Worm (Caenorhabditis elegans): ENCODE measurements around the gene ril-1.

ril-1 gene

DNA sequence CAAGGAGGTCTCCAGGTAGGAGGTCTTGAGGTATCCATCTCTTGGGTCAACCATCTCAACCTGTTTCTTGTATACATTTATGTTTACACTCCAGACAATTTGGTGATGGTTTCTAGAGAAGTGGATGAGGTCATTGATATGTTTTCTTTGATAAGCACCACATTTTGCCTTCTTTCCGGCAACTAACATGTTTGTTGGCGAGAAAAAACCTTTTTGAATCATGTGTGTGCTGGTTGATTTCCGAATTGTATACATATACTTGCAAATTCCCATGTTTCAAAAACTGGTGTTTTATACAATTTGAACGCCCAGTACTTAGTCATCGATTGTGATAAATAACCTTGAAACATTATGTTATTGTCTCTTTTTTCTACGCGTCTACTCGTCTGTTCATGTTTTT, 19.8 kb downstream of the ril-1 start:
- no peak for TF ChIP-seq irx-1 (tag; optimal IDR thresholded peaks at IDR 0.05)
- TF ChIP-seq pag-3 (tag; optimal IDR thresholded peaks at IDR 0.05; ENCODE audit: borderline replicate concordance, insufficient read depth) = no peak
- no peak for TF ChIP-seq tlp-1 (tag; optimal IDR thresholded peaks at IDR 0.05)
- TF ChIP-seq ceh-63 (GFP tag; optimal IDR thresholded peaks at IDR 0.05) = no peak
- no peak for TF ChIP-seq efl-3 (GFP tag; optimal IDR thresholded peaks at IDR 0.05)
- TF ChIP-seq lin-14 (GFP tag; optimal IDR thresholded peaks at IDR 0.05) = peak; percentile 10
- TF ChIP-seq egl-27 (tag; optimal IDR thresholded peaks at IDR 0.05) = no peak
- no peak for TF ChIP-seq lin-15B (tag; optimal IDR thresholded peaks at IDR 0.05)
- TF ChIP-seq elt-2 (tag; optimal IDR thresholded peaks at IDR 0.05) = peak; percentile 19

DNA sequence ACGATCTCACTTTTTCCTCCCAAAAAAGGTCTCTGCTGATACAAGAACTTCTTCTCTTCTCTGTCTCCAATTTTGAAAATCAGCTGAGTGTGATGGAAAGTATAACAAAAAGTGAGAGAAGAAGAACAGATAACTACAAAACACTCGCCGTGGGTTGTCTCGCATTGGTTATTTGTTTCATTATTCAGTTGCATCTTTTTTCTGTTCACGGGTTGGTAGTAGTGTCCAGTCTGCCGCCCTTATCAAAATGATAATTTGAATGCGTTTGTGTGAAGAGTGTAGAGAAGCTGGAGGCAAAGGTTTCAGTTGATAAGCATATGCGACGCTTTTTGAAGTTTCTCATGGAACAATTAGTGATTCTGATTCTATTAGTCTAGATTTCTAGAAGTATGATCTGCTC, 20.9 kb downstream of the ril-1 start:
- TF ChIP-seq snpc-4 (tag; optimal IDR thresholded peaks at IDR 0.05) = no peak
- no peak for TF ChIP-seq nhr-28 (tag; optimal IDR thresholded peaks at IDR 0.05)
- no peak for TF ChIP-seq vab-15 (tag; optimal IDR thresholded peaks at IDR 0.05)
- no peak for TF ChIP-seq nhr-47 (tag; optimal IDR thresholded peaks at IDR 0.05)
- no peak for TF ChIP-seq ztf-4 (tag; optimal IDR thresholded peaks at IDR 0.05)
- no peak for TF ChIP-seq nhr-71 (tag; optimal IDR thresholded peaks at IDR 0.05)
- TF ChIP-seq lin-14 (GFP tag; optimal IDR thresholded peaks at IDR 0.05) = peak; percentile 54
- no peak for TF ChIP-seq fkh-8 (tag; optimal IDR thresholded peaks at IDR 0.05)
- TF ChIP-seq alr-1 (tag; optimal IDR thresholded peaks at IDR 0.05; ENCODE audit: borderline replicate concordance) = no peak
- no peak for TF ChIP-seq zag-1 (tag; optimal IDR thresholded peaks at IDR 0.05)
- no peak for TF ChIP-seq mab-9 (GFP tag; IDR thresholded peaks at IDR 0.05)
- TF ChIP-seq nhr-19 (GFP tag; conservative IDR thresholded peaks at IDR 0.05) = no peak
- TF ChIP-seq C34B4.2 (tag; optimal IDR thresholded peaks at IDR 0.05) = no peak
- TF ChIP-seq elt-2 (tag; optimal IDR thresholded peaks at IDR 0.05) = peak; percentile 83
- TF ChIP-seq sup-37 (GFP tag; optimal IDR thresholded peaks at IDR 0.05) = no peak
- peak; percentile 47 for TF ChIP-seq nhr-85 (tag)
- TF ChIP-seq tlp-1 (tag; optimal IDR thresholded peaks at IDR 0.05) = no peak
- TF ChIP-seq ets-5 (GFP tag; IDR thresholded peaks at IDR 0.05) = no peak
- no peak for TF ChIP-seq egl-27 (tag; optimal IDR thresholded peaks at IDR 0.05)
- TF ChIP-seq lin-35 (GFP tag; optimal IDR thresholded peaks at IDR 0.05) = peak in 1 of 2 experiments; percentile 51
- TF ChIP-seq lin-13 (GFP tag; optimal IDR thresholded peaks at IDR 0.05) = no peak
- TF ChIP-seq ceh-90 (tag; optimal IDR thresholded peaks at IDR 0.05) = no peak
- peak; percentile 88 for TF ChIP-seq blmp-1 (tag; optimal IDR thresholded peaks at IDR 0.05)
- TF ChIP-seq ztf-11 (tag; optimal IDR thresholded peaks at IDR 0.05) = no peak
- TF ChIP-seq lsy-2 (tag; optimal IDR thresholded peaks at IDR 0.05) = peak in 1 of 2 experiments; percentile 17
- no peak for TF ChIP-seq lin-15B (tag; optimal IDR thresholded peaks at IDR 0.05)
- no peak for TF ChIP-seq xbp-1 (tag; optimal IDR thresholded peaks at IDR 0.05)
- TF ChIP-seq hlh-17 (GFP tag; optimal IDR thresholded peaks at IDR 0.05; ENCODE audit: borderline replicate concordance) = no peak
- no peak for TF ChIP-seq nhr-77 (tag; optimal IDR thresholded peaks at IDR 0.05)
- TF ChIP-seq mef-2 (tag; optimal IDR thresholded peaks at IDR 0.05) = no peak
- peak; percentile 15 for TF ChIP-seq pqm-1 (tag; optimal IDR thresholded peaks at IDR 0.05)
- no peak for TF ChIP-seq C04F5.9 (tag; optimal IDR thresholded peaks at IDR 0.05)
- no peak for TF ChIP-seq nhr-237 (tag; optimal IDR thresholded peaks at IDR 0.05)
- TF ChIP-seq lir-3 (tag; optimal IDR thresholded peaks at IDR 0.05; ENCODE audit: poor library complexity) = no peak
- TF ChIP-seq ceh-8 (GFP tag; optimal IDR thresholded peaks at IDR 0.05) = no peak
- no peak for TF ChIP-seq nhr-11 (tag; optimal IDR thresholded peaks at IDR 0.05)
- TF ChIP-seq nhr-84 (tag; optimal IDR thresholded peaks at IDR 0.05) = no peak
- TF ChIP-seq efl-3 (GFP tag; optimal IDR thresholded peaks at IDR 0.05) = no peak
- TF ChIP-seq isw-1 (GFP tag; IDR thresholded peaks at IDR 0.05) = no peak
- no peak for TF ChIP-seq unc-86 (tag; optimal IDR thresholded peaks at IDR 0.05)
- TF ChIP-seq pax-3 (tag; optimal IDR thresholded peaks at IDR 0.05) = no peak
- TF ChIP-seq elt-3 (tag; optimal IDR thresholded peaks at IDR 0.05) = peak in 1 of 6 experiments; percentile 42
- TF ChIP-seq nhr-90 (tag; optimal IDR thresholded peaks at IDR 0.05; ENCODE audit: poor library complexity) = no peak
- TF ChIP-seq snu-23 (GFP tag; optimal IDR thresholded peaks at IDR 0.05) = no peak
- no peak for TF ChIP-seq ceh-63 (GFP tag; optimal IDR thresholded peaks at IDR 0.05)
- TF ChIP-seq nhr-20 (tag; optimal IDR thresholded peaks at IDR 0.05) = peak; percentile 9
- no peak for TF ChIP-seq unc-62 (GFP tag; optimal IDR thresholded peaks at IDR 0.05)
- TF ChIP-seq ceh-88 (GFP tag; IDR thresholded peaks at IDR 0.05) = no peak

Measured in whole organism, L1 larva.